Fruit fly (Drosophila melanogaster): ENCODE data around the gene PolH.

PolH gene

dm6 chr3L:21954474-21955321 lies 13.1 kb upstream of the PolH start, which contains the start of gene CG7458 (continued):
- no peak for TF ChIP-seq gsb-n (tag; optimal IDR thresholded peaks at IDR 0.05)
- no peak for TF ChIP-seq gfzf (GFP tag; optimal IDR thresholded peaks at IDR 0.05)
- no peak for TF ChIP-seq peb (GFP tag; IDR thresholded peaks at IDR 0.05)
- peak; percentile 6 for TF ChIP-seq CG5180 (GFP tag; optimal IDR thresholded peaks at IDR 0.05)
- peak; percentile 62 for TF ChIP-seq CG4424 (GFP tag; optimal IDR thresholded peaks at IDR 0.05)
- peak; percentile 25; the same call in 1 of the 3 replicates for TF ChIP-seq zfh1 (GFP tag; IDR thresholded peaks at IDR 0.05)
- peak; percentile 43 for TF ChIP-seq tio (GFP tag; optimal IDR thresholded peaks at IDR 0.05)
- TF ChIP-seq Deaf1 (tag; optimal IDR thresholded peaks at IDR 0.05) = peak; percentile 52
- peak; percentile 44 for TF ChIP-seq ATbp (GFP tag; optimal IDR thresholded peaks at IDR 0.05)
- TF ChIP-seq CG14965 (GFP tag; optimal IDR thresholded peaks at IDR 0.05; ENCODE audit: borderline replicate concordance) = no peak
- TF ChIP-seq cad (GFP tag; optimal IDR thresholded peaks at IDR 0.05) = no peak
- no peak for TF ChIP-seq prd (optimal IDR thresholded peaks at IDR 0.05)
- TF ChIP-seq prd (GFP tag; IDR thresholded peaks at IDR 0.05) = peak; percentile 52; the same call in 2 of the 3 replicates
- no peak for TF ChIP-seq salm (tag; optimal IDR thresholded peaks at IDR 0.05)
- peak; percentile 9 for TF ChIP-seq Hand (GFP tag; optimal IDR thresholded peaks at IDR 0.05)
- TF ChIP-seq cwo (GFP tag; optimal IDR thresholded peaks at IDR 0.05) = peak; percentile 22
- TF ChIP-seq odd (GFP tag; optimal IDR thresholded peaks at IDR 0.05) = peak; percentile 29
- peak; percentile 17 for TF ChIP-seq CG10267 (tag; optimal IDR thresholded peaks at IDR 0.05)
- TF ChIP-seq CG31441 (GFP tag; IDR thresholded peaks at IDR 0.05) = peak; percentile 68; the same call in 1 of the 2 replicates
- TF ChIP-seq gcm (GFP tag; optimal IDR thresholded peaks at IDR 0.05) = no peak
- TF ChIP-seq CG3281 (GFP tag; optimal IDR thresholded peaks at IDR 0.05) = peak; percentile 73
- TF ChIP-seq Atf3 (GFP tag; optimal IDR thresholded peaks at IDR 0.05) = peak; percentile 32
- TF ChIP-seq CG2199 (GFP tag; IDR thresholded peaks at IDR 0.05) = no peak
- TF ChIP-seq Doc3 (GFP tag; IDR thresholded peaks at IDR 0.05; ENCODE audit: partially characterized antibody) = no peak
- TF ChIP-seq Trl (optimal IDR thresholded peaks at IDR 0.05) = peak; percentile 60 to 72
- TF ChIP-seq Trl (GFP tag; optimal IDR thresholded peaks at IDR 0.05) = peak; percentile 22
- no peak for TF ChIP-seq Kr (GFP tag; optimal IDR thresholded peaks at IDR 0.05)
- TF ChIP-seq kni (GFP tag; optimal IDR thresholded peaks at IDR 0.05) = peak; percentile 3
- peak in 1 of 3 experiments; percentile 41 for TF ChIP-seq lola (GFP tag; optimal IDR thresholded peaks at IDR 0.05)
- TF ChIP-seq Ptx1 (GFP tag; IDR thresholded peaks at IDR 0.05) = peak; percentile 56
- TF ChIP-seq B-H2 (GFP tag; optimal IDR thresholded peaks at IDR 0.05) = no peak
- TF ChIP-seq CG7357 (GFP tag; IDR thresholded peaks at IDR 0.05) = 0 out of 3 replicates have a peak, but pooled peaks have one; percentile 28
- no peak for TF ChIP-seq CG3726 (GFP tag; IDR thresholded peaks at IDR 0.05)
- no peak for TF ChIP-seq CG11696 (GFP tag; IDR thresholded peaks at IDR 0.05)
- no peak for TF ChIP-seq CG10366 (GFP tag; IDR thresholded peaks at IDR 0.05)
- TF ChIP-seq CG11695 (GFP tag; IDR thresholded peaks at IDR 0.05) = peak; percentile 34; the same call in 1 of the 3 replicates
- no peak for TF ChIP-seq CG15696 (tag; optimal IDR thresholded peaks at IDR 0.05)
- peak; percentile 42 for TF ChIP-seq CG4854 (GFP tag; optimal IDR thresholded peaks at IDR 0.05)
- TF ChIP-seq CG10209 (GFP tag; optimal IDR thresholded peaks at IDR 0.05) = peak; percentile 71
- TF ChIP-seq CG16815 (GFP tag; optimal IDR thresholded peaks at IDR 0.05) = peak; percentile 45
- peak; percentile 18 for TF ChIP-seq CG9817 (tag; optimal IDR thresholded peaks at IDR 0.05)
- TF ChIP-seq pnt (GFP tag; optimal IDR thresholded peaks at IDR 0.05) = peak; percentile 28
- no peak for TF ChIP-seq BtbVII (GFP tag; optimal IDR thresholded peaks at IDR 0.05)
- no peak for TF ChIP-seq CG17802 (tag; optimal IDR thresholded peaks at IDR 0.05)
- no peak for TF ChIP-seq CG9797 (GFP tag; optimal IDR thresholded peaks at IDR 0.05)
- no peak for TF ChIP-seq NFAT (GFP tag; IDR thresholded peaks at IDR 0.05)
- no peak for TF ChIP-seq jumu (GFP tag; optimal IDR thresholded peaks at IDR 0.05)
- peak; percentile 13; the same call in 1 of the 2 replicates for TF ChIP-seq CG8765 (GFP tag; IDR thresholded peaks at IDR 0.05)
- TF ChIP-seq CG17912 (GFP tag; optimal IDR thresholded peaks at IDR 0.05) = no peak
